Worm (Caenorhabditis elegans) whole organism, L4/young adult: ENCODE measurements around the gene rab-35.

ENCODE experiments used
- dao-5 ChIP-seq: sonication (generic microtip); optimal IDR thresholded peaks from 2 replicates; lab custom pipeline; 2016; ENCODE audit warnings: missing genotype, missing genetic modification characterization, moderate library complexity, missing compliant biosample characterization
- him-1 ChIP-seq: sonication (generic microtip); optimal IDR thresholded peaks from 2 replicates; lab custom pipeline; 2016; ENCODE audit warnings: missing genotype, missing genetic modification reagents, missing genetic modification characterization, missing compliant biosample characterization

DNA sequence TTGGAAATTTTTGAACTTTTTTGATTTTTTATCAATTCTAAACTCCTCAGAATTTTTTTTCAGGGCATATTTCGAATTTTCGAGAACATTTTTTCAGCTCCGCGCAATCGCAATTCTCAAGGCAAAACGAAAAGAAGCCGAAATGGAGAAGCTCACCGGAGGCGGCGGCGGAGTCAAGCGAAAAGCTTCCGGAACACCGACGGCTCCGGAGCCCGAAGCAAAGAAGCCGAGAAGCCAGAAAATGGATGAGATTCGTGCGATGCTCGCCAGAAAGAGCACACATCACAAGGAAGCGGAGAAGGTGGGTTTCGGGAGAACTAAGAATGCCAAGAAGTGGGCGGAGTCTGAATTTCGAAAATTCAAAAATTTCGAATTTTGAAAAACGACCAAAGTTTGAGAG, 12.7 kb upstream of the rab-35 start:
- TF ChIP-seq him-1 (tag; lab: Kevin White, UChicago) (no peak), dao-5 (tag; lab: Kevin White, UChicago) (no peak)
